Fruit fly (Drosophila melanogaster) whole organism, adult: ENCODE measurements around the gene CG42704.

Experiments
- CG11617 ChIP-seq: fragments of 200-800 bp; sonication (Bioruptor generic); optimal IDR thresholded peaks from 2 replicates; lab custom pipeline; 2017; ENCODE audit warnings: mild to moderate bottlenecking, missing biosample characterization, missing genetic modification reagents, missing genetic modification characterization
- CG12768 ChIP-seq: fragments of 200-800 bp; sonication (Bioruptor generic); optimal IDR thresholded peaks from 2 replicates; lab custom pipeline; 2017; ENCODE audit warnings: missing biosample characterization, missing genetic modification characterization, mild to moderate bottlenecking, moderate library complexity, missing genetic modification reagents
- CG14711 ChIP-seq: fragments of 200-800 bp; sonication (Bioruptor generic); optimal IDR thresholded peaks from 2 replicates; lab custom pipeline; 2018; ENCODE audit warnings: missing biosample characterization, mild to moderate bottlenecking, missing genetic modification characterization, moderate library complexity
- CG1620 ChIP-seq: fragments of 200-800 bp; sonication (Bioruptor generic); optimal IDR thresholded peaks from 2 replicates; lab custom pipeline; 2016; ENCODE audit warnings: missing biosample characterization, missing genetic modification characterization
- CG33017 ChIP-seq: fragments of 200-800 bp; sonication (Bioruptor generic); optimal IDR thresholded peaks from 2 replicates; lab custom pipeline; 2018; ENCODE audit warnings: missing biosample characterization, mild to moderate bottlenecking, missing genetic modification characterization, moderate library complexity
- CG5204 ChIP-seq: fragments of 200-800 bp; sonication (Bioruptor generic); optimal IDR thresholded peaks from 2 replicates; lab custom pipeline; 2016; ENCODE audit warnings: missing biosample characterization, missing genetic modification characterization
- CG7045 ChIP-seq: fragments of 200-800 bp; sonication (Bioruptor generic); optimal IDR thresholded peaks from 2 replicates; lab custom pipeline; 2017; ENCODE audit warnings: missing biosample characterization, mild to moderate bottlenecking, missing genetic modification characterization
- CG7101 ChIP-seq: fragments of 200-800 bp; sonication (Bioruptor generic); optimal IDR thresholded peaks from 2 replicates; lab custom pipeline; 2018; ENCODE audit warnings: missing biosample characterization, mild to moderate bottlenecking, missing genetic modification characterization, moderate library complexity
- Clk ChIP-seq: fragments of 200-800 bp; sonication (Bioruptor generic); optimal IDR thresholded peaks from 2 replicates; lab custom pipeline; 2017; ENCODE audit warnings: missing biosample characterization, missing genetic modification characterization
- Crg-1 ChIP-seq: fragments of 200-800 bp; sonication (Bioruptor generic); optimal IDR thresholded peaks from 2 replicates; lab custom pipeline; 2016; ENCODE audit warnings: missing biosample characterization, missing genetic modification characterization
- Hr96 ChIP-seq: fragments of 200-800 bp; sonication (Bioruptor generic); optimal IDR thresholded peaks from 2 replicates; lab custom pipeline; 2016; ENCODE audit warnings: missing biosample characterization, missing genetic modification characterization
- Mnt ChIP-seq: fragments of 200-800 bp; sonication (Bioruptor generic); optimal IDR thresholded peaks from 2 replicates; lab custom pipeline; 2016; ENCODE audit warnings: missing biosample characterization, mild to moderate bottlenecking, missing genetic modification characterization
- bab1 ChIP-seq: fragments of 200-800 bp; sonication (Bioruptor generic); optimal IDR thresholded peaks from 3 replicates; lab custom pipeline; 2019; ENCODE audit warnings: missing biosample characterization, mild to moderate bottlenecking, missing genetic modification characterization, moderate library complexity
- cic ChIP-seq: fragments of 200-800 bp; sonication (Bioruptor generic); optimal IDR thresholded peaks from 2 replicates; lab custom pipeline; 2017; ENCODE audit warnings: missing biosample characterization, mild to moderate bottlenecking, missing genetic modification characterization, moderate library complexity
- cnc ChIP-seq, 2 experiments: fragments of >200 bp; optimal IDR thresholded peaks; 2 replicates each; lab custom pipeline; 2017
- kay ChIP-seq: fragments of 200-800 bp; sonication (Bioruptor generic); peaks from one replicate; lab custom pipeline; 2016; ENCODE audit warnings: missing biosample characterization, missing genetic modification characterization, borderline replicate concordance
- ovo ChIP-seq: fragments of 200-800 bp; sonication (Bioruptor generic); optimal IDR thresholded peaks from 2 replicates; lab custom pipeline; 2016; ENCODE audit warnings: missing biosample characterization, missing genetic modification characterization
- pad ChIP-seq: fragments of 200-800 bp; sonication (Bioruptor generic); optimal IDR thresholded peaks from 3 replicates; lab custom pipeline; 2017; ENCODE audit warnings: missing biosample characterization, missing genetic modification characterization, mild to moderate bottlenecking, moderate library complexity, missing genetic modification reagents
- tj ChIP-seq: fragments of 200-800 bp; sonication (Bioruptor generic); optimal IDR thresholded peaks from 3 replicates; lab custom pipeline; 2017; ENCODE audit warnings: missing biosample characterization, mild to moderate bottlenecking, missing genetic modification characterization, moderate library complexity
- toe ChIP-seq: fragments of 200-800 bp; sonication (Bioruptor generic); optimal IDR thresholded peaks from 2 replicates; lab custom pipeline; 2016; ENCODE audit warnings: missing biosample characterization, missing genetic modification characterization

Gene CG42704

dm6 chrX:7445023-7445422 is 32.6 kb downstream of the CG42704 start:
- TF ChIP-seq CG14711 (no peak), kay (GFP tag; lab: Kevin White, UChicago) (no peak), CG11617 (GFP tag; lab: Kevin White, UChicago) (no peak), CG7045 (no peak), pad (peak; percentile 76)

DNA sequence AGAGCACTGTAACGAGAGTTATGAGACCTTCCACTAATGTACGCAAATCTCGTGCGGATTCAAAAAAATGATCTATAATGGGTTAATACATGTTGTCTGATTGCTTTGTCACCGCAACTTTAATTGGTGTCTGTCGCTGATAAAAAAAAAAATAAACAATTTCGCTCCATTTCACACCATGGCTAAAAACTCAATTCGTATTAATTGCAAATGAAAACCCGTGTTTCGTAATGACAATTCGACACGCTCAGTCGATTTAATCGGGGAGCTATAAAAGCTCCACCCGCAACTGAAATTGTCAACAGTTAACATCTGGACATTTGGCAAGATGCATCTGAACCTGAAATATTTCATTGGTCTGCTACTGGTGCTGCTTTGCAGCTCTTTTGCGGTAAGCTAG is 39.4 kb downstream of the CG42704 start, which contains the start of gene CG11368:
Gene CG11368, plus strand, starts transcription at position 301 of the 400 bp plus-strand sequence.
- TF ChIP-seq Mnt (GFP tag; lab: Kevin White, UChicago) (no peak), Clk (GFP tag; lab: Kevin White, UChicago) (no peak), ovo (GFP tag; lab: Kevin White, UChicago) (no peak), CG5204 (GFP tag; lab: Kevin White, UChicago) (no peak), Crg-1 (no peak), cnc (optimal IDR thresholded peaks at IDR 0.05; lab: Kevin White, UChicago) (no peak), pad (no peak), CG7101 (tag; lab: Kevin White, UChicago) (no peak), CG1620 (no peak), tj (GFP tag; lab: Kevin White, UChicago) (no peak), toe (GFP tag; lab: Kevin White, UChicago) (no peak)

DNA sequence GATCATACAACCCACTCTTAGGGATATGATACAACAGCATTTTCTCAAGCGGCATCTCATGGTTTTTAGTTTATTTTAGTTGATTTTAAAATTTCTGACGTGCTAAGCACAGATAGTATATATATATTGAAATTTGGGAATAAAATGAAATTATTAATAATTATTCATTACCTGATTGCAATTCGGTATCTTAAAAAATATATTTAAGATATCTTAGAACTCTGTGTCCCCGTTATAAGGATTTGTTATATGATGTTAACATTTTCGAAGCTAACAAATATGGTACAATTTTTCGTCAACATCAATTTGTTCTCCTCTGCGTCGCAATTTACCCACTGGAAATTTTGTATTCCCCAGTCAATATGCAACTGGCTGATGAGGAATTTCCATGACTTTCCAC is 40.8 kb downstream of the CG42704 start, which contains the start of gene CG43198:
Gene CG43198, minus strand, starts transcription at position 101 of the 400 bp plus-strand sequence.
- TF ChIP-seq CG33017 (tag; lab: Kevin White, UChicago) (no peak), kay (GFP tag; lab: Kevin White, UChicago) (no peak), tj (GFP tag; lab: Kevin White, UChicago) (no peak), CG7101 (tag; lab: Kevin White, UChicago) (no peak), Clk (GFP tag; lab: Kevin White, UChicago) (no peak), CG5204 (GFP tag; lab: Kevin White, UChicago) (no peak), pad (no peak), CG14711 (no peak), cic (GFP tag; lab: Kevin White, UChicago) (no peak), CG12768 (GFP tag; lab: Kevin White, UChicago) (no peak), CG11617 (GFP tag; lab: Kevin White, UChicago) (no peak), Crg-1 (no peak), toe (GFP tag; lab: Kevin White, UChicago) (no peak), cnc (optimal IDR thresholded peaks at IDR 0.05; lab: Kevin White, UChicago) (no peak), ovo (GFP tag; lab: Kevin White, UChicago) (no peak), CG7045 (no peak), Hr96 (no peak), bab1 (GFP tag; lab: Kevin White, UChicago) (no peak)

dm6 chrX:7462089-7462488 is 49.6 kb downstream of the CG42704 start:
- no peak for TF ChIP-seq CG5204 (GFP tag; lab: Kevin White, UChicago)
- TF ChIP-seq ovo (GFP tag; lab: Kevin White, UChicago), result no peak
- TF ChIP-seq bab1 (GFP tag; lab: Kevin White, UChicago), result no peak
- no peak for TF ChIP-seq tj (GFP tag; lab: Kevin White, UChicago)
- no peak for TF ChIP-seq Clk (GFP tag; lab: Kevin White, UChicago)
- no peak for TF ChIP-seq cic (GFP tag; lab: Kevin White, UChicago)
- TF ChIP-seq CG7101 (tag; lab: Kevin White, UChicago), result no peak
- no peak for TF ChIP-seq CG12768 (GFP tag; lab: Kevin White, UChicago)
- no peak for TF ChIP-seq Mnt (GFP tag; lab: Kevin White, UChicago)
